4 fruit fly cellular contexts compared by ENCODE assay signal in genomic region chr2L:3573172-3573755, dm6.
TF ChIP-seq lines count a peak whose summit lies in the region.

No protein-coding gene starts in this region.

TF ChIP-seq in whole organism, adult, 20 proteins besides CTCF, POLR2A, EP300 and RAD21 (continued from another document):
- TF ChIP-seq CG11617 (GFP tag; optimal IDR thresholded peaks at IDR 0.05; lab: Kevin White, UChicago), result peak; percentile 77
- TF ChIP-seq tj (GFP tag; optimal IDR thresholded peaks at IDR 0.05; lab: Kevin White, UChicago), result peak; percentile 13

TF ChIP-seq in whole organism, embryonic, 481 proteins besides CTCF, POLR2A, EP300 and RAD21 (continued from another document and continues in another):
- TF ChIP-seq Xrp1 (GFP tag; IDR thresholded peaks at IDR 0.05; lab: Robert Waterston, UW) (peak; percentile 77), CG6813 (GFP tag; optimal IDR thresholded peaks at IDR 0.05; lab: Kevin White, UChicago) (no peak), CG17912 (GFP tag; optimal IDR thresholded peaks at IDR 0.05; lab: Kevin White, UChicago) (no peak), CoRest (tag; optimal IDR thresholded peaks at IDR 0.05; lab: Kevin White, UChicago) (peak; percentile 82), ftz-f1 (GFP tag; optimal IDR thresholded peaks at IDR 0.05; lab: Kevin White, UChicago) (no peak), Nf-YB (GFP tag; optimal IDR thresholded peaks at IDR 0.05; lab: Kevin White, UChicago) (no peak), CG16815 (GFP tag; optimal IDR thresholded peaks at IDR 0.05; lab: Kevin White, UChicago) (peak; percentile 37), amos (GFP tag; IDR thresholded peaks at IDR 0.05; lab: Robert Waterston, UW; ENCODE audit: partially characterized antibody) (no peak), btn (GFP tag; optimal IDR thresholded peaks at IDR 0.05; lab: Kevin White, UChicago) (no peak), Ravus (GFP tag; IDR thresholded peaks at IDR 0.05; lab: Robert Waterston, UW) (peak; percentile 32), CG13296 (GFP tag; optimal IDR thresholded peaks at IDR 0.05; lab: Kevin White, UChicago) (peak; percentile 18), CG13624 (GFP tag; optimal IDR thresholded peaks at IDR 0.05; lab: Kevin White, UChicago) (peak; percentile 4), fd102C (GFP tag; optimal IDR thresholded peaks at IDR 0.05; lab: Kevin White, UChicago) (no peak), slp2 (GFP tag; optimal IDR thresholded peaks at IDR 0.05; lab: Kevin White, UChicago) (peak; percentile 54), CG6689 (GFP tag; IDR thresholded peaks at IDR 0.05; lab: Robert Waterston, UW) (peak; percentile 69), CG13287 (GFP tag; IDR thresholded peaks at IDR 0.05; lab: Robert Waterston, UW; ENCODE audit: partially characterized antibody) (no peak), CG7839 (tag; optimal IDR thresholded peaks at IDR 0.05; lab: Kevin White, UChicago) (peak; percentile 78), vfl (GFP tag; optimal IDR thresholded peaks at IDR 0.05; lab: Kevin White, UChicago) (no peak), Blimp-1 (GFP tag; optimal IDR thresholded peaks at IDR 0.05; lab: Kevin White, UChicago) (peak; percentile 66), gt (GFP tag; IDR thresholded peaks at IDR 0.05; lab: Robert Waterston, UW) (no peak), cas (GFP tag; IDR thresholded peaks at IDR 0.05; lab: Robert Waterston, UW) (no peak), CHES-1-like (GFP tag; optimal IDR thresholded peaks at IDR 0.05; lab: Kevin White, UChicago) (peak; percentile 16), jigr1 (GFP tag; IDR thresholded peaks at IDR 0.05; lab: Robert Waterston, UW) (peak; percentile 64; the same call in 1 of the 3 replicates), rib (GFP tag; IDR thresholded peaks at IDR 0.05; lab: Robert Waterston, UW) (no peak), lbe (GFP tag; optimal IDR thresholded peaks at IDR 0.05; lab: Kevin White, UChicago) (no peak), Doc2 (GFP tag; IDR thresholded peaks at IDR 0.05; lab: Robert Waterston, UW) (no peak), E2f1 (GFP tag; IDR thresholded peaks at IDR 0.05; lab: Robert Waterston, UW) (peak; percentile 64), maf-S (GFP tag; optimal IDR thresholded peaks at IDR 0.05; lab: Kevin White, UChicago) (peak; percentile 45), CG4282 (GFP tag; optimal IDR thresholded peaks at IDR 0.05; lab: Kevin White, UChicago) (no peak), cg (GFP tag; optimal IDR thresholded peaks at IDR 0.05; lab: Kevin White, UChicago) (no peak), CG7271 (tag; optimal IDR thresholded peaks at IDR 0.05; lab: Kevin White, UChicago) (no peak), ara (GFP tag; IDR thresholded peaks at IDR 0.05; lab: Robert Waterston, UW) (peak; percentile 40; the same call in 1 of the 2 replicates), CG32772 (GFP tag; IDR thresholded peaks at IDR 0.05; lab: Robert Waterston, UW) (peak; percentile 44; the same call in 1 of the 2 replicates), chif (GFP tag; optimal IDR thresholded peaks at IDR 0.05; lab: Kevin White, UChicago) (peak; percentile 71 to 73), danr (GFP tag; IDR thresholded peaks at IDR 0.05; lab: Robert Waterston, UW) (peak; percentile 52; the same call in 1 of the 2 replicates), CG15011 (GFP tag; optimal IDR thresholded peaks at IDR 0.05; lab: Kevin White, UChicago) (peak; percentile 39), Sox100B (GFP tag; optimal IDR thresholded peaks at IDR 0.05; lab: Kevin White, UChicago) (peak; percentile 27), HLH4C (GFP tag; IDR thresholded peaks at IDR 0.05; lab: Robert Waterston, UW; ENCODE audit: partially characterized antibody) (no peak), CG6854 (GFP tag; optimal IDR thresholded peaks at IDR 0.05; lab: Kevin White, UChicago) (peak; percentile 25), CG6791 (GFP tag; IDR thresholded peaks at IDR 0.05; lab: Robert Waterston, UW; ENCODE audit: partially characterized antibody) (no peak), Lhr (GFP tag; optimal IDR thresholded peaks at IDR 0.05; lab: Kevin White, UChicago) (peak; percentile 28), gcm2 (GFP tag; optimal IDR thresholded peaks at IDR 0.05; lab: Kevin White, UChicago) (no peak), trh (GFP tag; optimal IDR thresholded peaks at IDR 0.05; lab: Kevin White, UChicago) (no peak)

TF ChIP-seq in whole organism, prepupa, 60 proteins besides CTCF, POLR2A, EP300 and RAD21 (continued from another document):
- TF ChIP-seq CG8319 (GFP tag; optimal IDR thresholded peaks at IDR 0.05; lab: Kevin White, UChicago) (no peak), Blimp-1 (GFP tag; optimal IDR thresholded peaks at IDR 0.05; lab: Kevin White, UChicago) (peak; percentile 35), topi (GFP tag; optimal IDR thresholded peaks at IDR 0.05; lab: Kevin White, UChicago) (peak; percentile 56), ss (GFP tag; optimal IDR thresholded peaks at IDR 0.05; lab: Kevin White, UChicago) (no peak), Hr4 (GFP tag; optimal IDR thresholded peaks at IDR 0.05; lab: Kevin White, UChicago) (peak; percentile 51), CG10669 (GFP tag; optimal IDR thresholded peaks at IDR 0.05; lab: Kevin White, UChicago) (peak; percentile 48), Met (GFP tag; optimal IDR thresholded peaks at IDR 0.05; lab: Kevin White, UChicago) (peak; percentile 50), Hr38 (GFP tag; optimal IDR thresholded peaks at IDR 0.05; lab: Kevin White, UChicago) (no peak), CG7368 (GFP tag; optimal IDR thresholded peaks at IDR 0.05; lab: Kevin White, UChicago) (no peak), cyc (GFP tag; optimal IDR thresholded peaks at IDR 0.05; lab: Kevin White, UChicago) (peak; percentile 57), CG11762 (GFP tag; optimal IDR thresholded peaks at IDR 0.05; lab: Kevin White, UChicago; ENCODE audit: insufficient read depth) (peak; percentile 20), svp (GFP tag; lab: Kevin White, UChicago) (peak; percentile 87), CG11902 (GFP tag; optimal IDR thresholded peaks at IDR 0.05; lab: Kevin White, UChicago) (peak; percentile 25), Sox102F (GFP tag; optimal IDR thresholded peaks at IDR 0.05; lab: Kevin White, UChicago) (peak; percentile 46), pdm3 (GFP tag; optimal IDR thresholded peaks at IDR 0.05; lab: Kevin White, UChicago) (peak; percentile 48), CG8632 (GFP tag; optimal IDR thresholded peaks at IDR 0.05; lab: Kevin White, UChicago) (peak; percentile 5), Eip78C (GFP tag; lab: Kevin White, UChicago) (peak; percentile 70), CG3919 (GFP tag; optimal IDR thresholded peaks at IDR 0.05; lab: Kevin White, UChicago) (peak; percentile 27), Smox (GFP tag; optimal IDR thresholded peaks at IDR 0.05; lab: Kevin White, UChicago) (peak; percentile 45), OdsH (GFP tag; optimal IDR thresholded peaks at IDR 0.05; lab: Kevin White, UChicago) (peak; percentile 45), fkh (GFP tag; optimal IDR thresholded peaks at IDR 0.05; lab: Kevin White, UChicago) (peak; percentile 76), CG6854 (GFP tag; optimal IDR thresholded peaks at IDR 0.05; lab: Kevin White, UChicago) (no peak), CG6792 (GFP tag; optimal IDR thresholded peaks at IDR 0.05; lab: Kevin White, UChicago) (peak; percentile 31), spab (GFP tag; optimal IDR thresholded peaks at IDR 0.05; lab: Kevin White, UChicago) (no peak), CG8119 (GFP tag; IDR thresholded peaks at IDR 0.05; lab: Robert Waterston, UW) (peak; percentile 63), Ets21C (GFP tag; optimal IDR thresholded peaks at IDR 0.05; lab: Kevin White, UChicago) (peak; percentile 40), esn (GFP tag; optimal IDR thresholded peaks at IDR 0.05; lab: Kevin White, UChicago) (peak; percentile 50), lz (GFP tag; optimal IDR thresholded peaks at IDR 0.05; lab: Kevin White, UChicago) (peak; percentile 55), dac (GFP tag; optimal IDR thresholded peaks at IDR 0.05; lab: Kevin White, UChicago) (no peak), CG6163 (GFP tag; IDR thresholded peaks at IDR 0.05; lab: Robert Waterston, UW) (peak; percentile 42; the same call in 2 of the 3 replicates), CG3032 (tag; optimal IDR thresholded peaks at IDR 0.05; lab: Kevin White, UChicago) (peak; percentile 50), dsx (GFP tag; optimal IDR thresholded peaks at IDR 0.05; lab: Kevin White, UChicago; ENCODE audit: poor library complexity, severe bottlenecking) (no peak), CG4318 (GFP tag; optimal IDR thresholded peaks at IDR 0.05; lab: Kevin White, UChicago) (peak; percentile 5), CG10631 (GFP tag; optimal IDR thresholded peaks at IDR 0.05; lab: Kevin White, UChicago) (peak; percentile 6), net (GFP tag; optimal IDR thresholded peaks at IDR 0.05; lab: Kevin White, UChicago) (no peak), Eip75B (GFP tag; optimal IDR thresholded peaks at IDR 0.05; lab: Kevin White, UChicago) (peak; percentile 6), Sox14 (GFP tag; optimal IDR thresholded peaks at IDR 0.05; lab: Kevin White, UChicago) (peak; percentile 50), CG15336 (GFP tag; IDR thresholded peaks at IDR 0.05; lab: Robert Waterston, UW) (peak; percentile 63), CG34406 (GFP tag; optimal IDR thresholded peaks at IDR 0.05; lab: Kevin White, UChicago) (peak; percentile 26), salr (GFP tag; optimal IDR thresholded peaks at IDR 0.05; lab: Kevin White, UChicago) (no peak)

TF ChIP-seq in whole organism, wandering third instar larva, 38 proteins besides CTCF, POLR2A, EP300 and RAD21 (continued from another document):
- TF ChIP-seq Dif (GFP tag; optimal IDR thresholded peaks at IDR 0.05; lab: Kevin White, UChicago; ENCODE audit: partially characterized antibody), result no peak
- peak; percentile 21 for TF ChIP-seq Hnf4 (GFP tag; optimal IDR thresholded peaks at IDR 0.05; lab: Kevin White, UChicago)
- no peak for TF ChIP-seq Mio (GFP tag; optimal IDR thresholded peaks at IDR 0.05; lab: Kevin White, UChicago)
- TF ChIP-seq N (GFP tag; optimal IDR thresholded peaks at IDR 0.05; lab: Kevin White, UChicago), result no peak
- no peak for TF ChIP-seq Myc (optimal IDR thresholded peaks at IDR 0.05; lab: Kevin White, UChicago)
- no peak for TF ChIP-seq dl (GFP tag; optimal IDR thresholded peaks at IDR 0.05; lab: Kevin White, UChicago; ENCODE audit: insufficient read depth in 1 of 2, partially characterized antibody in 2 of 2)
- peak; percentile 63 for TF ChIP-seq OdsH (GFP tag; optimal IDR thresholded peaks at IDR 0.05; lab: Kevin White, UChicago)
- TF ChIP-seq jim (GFP tag; optimal IDR thresholded peaks at IDR 0.05; lab: Kevin White, UChicago), result no peak
- TF ChIP-seq br (GFP tag; optimal IDR thresholded peaks at IDR 0.05; lab: Kevin White, UChicago), result peak; percentile 56
- no peak for TF ChIP-seq brk (GFP tag; optimal IDR thresholded peaks at IDR 0.05; lab: Kevin White, UChicago)
- TF ChIP-seq rgr (GFP tag; optimal IDR thresholded peaks at IDR 0.05; lab: Kevin White, UChicago), result peak; percentile 66
- no peak for TF ChIP-seq Dfd (GFP tag; optimal IDR thresholded peaks at IDR 0.05; lab: Kevin White, UChicago)
- TF ChIP-seq tai (GFP tag; optimal IDR thresholded peaks at IDR 0.05; lab: Kevin White, UChicago), result no peak
- TF ChIP-seq CG9705 (GFP tag; optimal IDR thresholded peaks at IDR 0.05; lab: Kevin White, UChicago), result peak; percentile 70
- TF ChIP-seq ey (GFP tag; optimal IDR thresholded peaks at IDR 0.05; lab: Kevin White, UChicago), result peak; percentile 72
- no peak for TF ChIP-seq usp (GFP tag; optimal IDR thresholded peaks at IDR 0.05; lab: Kevin White, UChicago)
